Worm (Caenorhabditis elegans) whole organism, L1 larva: ENCODE measurements around the gene Y75B8A.24.

Experiments used
- C04F5.9 ChIP-seq: sonication (generic microtip); optimal IDR thresholded peaks from 2 replicates; lab custom pipeline; 2016; ENCODE audit warnings: missing genetic modification characterization, missing compliant biosample characterization
- C16A3.4 ChIP-seq: fragments of 150-350 bp; optimal IDR thresholded peaks from 2 replicates; lab custom pipeline; 2014; ENCODE audit warnings: missing biosample characterization, missing genetic modification characterization
- alr-1 ChIP-seq: fragments of 200-800 bp; sonication (Bioruptor generic); optimal IDR thresholded peaks from 2 replicates; lab custom pipeline; 2018; ENCODE audit warnings: borderline replicate concordance, mild to moderate bottlenecking, missing genetic modification characterization, missing compliant biosample characterization
- aly-2 ChIP-seq: fragments of 150-350 bp; optimal IDR thresholded peaks from 2 replicates; lab custom pipeline; 2014; ENCODE audit warnings: missing biosample characterization, missing genetic modification characterization
- ama-1 ChIP-seq: fragments of 150-350 bp; optimal IDR thresholded peaks from 2 replicates; lab custom pipeline; 2014
- ceh-63 ChIP-seq: fragments of 200-800 bp; sonication (Bioruptor generic); optimal IDR thresholded peaks from 2 replicates; lab custom pipeline; 2018; ENCODE audit warnings: mild to moderate bottlenecking, missing genetic modification characterization, missing compliant biosample characterization
- ceh-8 ChIP-seq: fragments of 200-800 bp; sonication (Bioruptor generic); optimal IDR thresholded peaks from 2 replicates; lab custom pipeline; 2018; ENCODE audit warnings: mild to moderate bottlenecking, missing genetic modification characterization, moderate library complexity, missing compliant biosample characterization
- ceh-82 ChIP-seq, 3 experiments: fragments of 150-350 bp in 1 of 3; sonication (generic microtip) in 2 of 3; optimal IDR thresholded peaks; 2 replicates each; lab custom pipeline; 2014 to 2017; ENCODE audit warnings: missing biosample characterization in 3 of 3, missing genetic modification characterization in 3 of 3
- ceh-90 ChIP-seq: sonication (generic microtip); optimal IDR thresholded peaks from 2 replicates; lab custom pipeline; 2016; ENCODE audit warnings: missing genetic modification characterization, missing compliant biosample characterization
- dpl-1 ChIP-seq, 3 experiments: fragments of 150-350 bp in 2 of 3; sonication (generic microtip) in 1 of 3; optimal IDR thresholded peaks; 2 replicates each; lab custom pipeline; 2014 to 2017; ENCODE audit warnings: missing biosample characterization in 3 of 3, missing genetic modification characterization in 3 of 3, missing genetic modification reagents in 3 of 3
- dsc-1 ChIP-seq: sonication (generic microtip); optimal IDR thresholded peaks from 2 replicates; lab custom pipeline; 2016; ENCODE audit warnings: mild to moderate bottlenecking, missing genetic modification characterization, missing compliant biosample characterization
- efl-1 ChIP-seq, 4 experiments: fragments of 150-350 bp; optimal IDR thresholded peaks in 3 of 4; peaks in 1 of 4; 1 replicate in 1 of 4; 2 replicates in 3 of 4; lab custom pipeline; 2014; ENCODE audit warnings: missing biosample characterization in 2 of 4, missing genetic modification characterization in 2 of 4, missing genetic modification reagents in 2 of 4
- efl-3 ChIP-seq: fragments of 200-800 bp; sonication (Bioruptor generic); optimal IDR thresholded peaks from 2 replicates; lab custom pipeline; 2018; ENCODE audit warnings: mild to moderate bottlenecking, missing genetic modification characterization, missing compliant biosample characterization
- egl-27 ChIP-seq, 2 experiments: fragments of 150-350 bp in 1 of 2; sonication (generic microtip); optimal IDR thresholded peaks; 3 replicates each; lab custom pipeline; 2017 to 2018; ENCODE audit warnings: missing biosample characterization in 2 of 2, missing genetic modification characterization in 2 of 2, missing genetic modification reagents in 2 of 2
- elt-2 ChIP-seq: sonication (generic microtip); optimal IDR thresholded peaks from 2 replicates; lab custom pipeline; 2016; ENCODE audit warnings: missing genetic modification characterization, mild to moderate bottlenecking, inconsistent platforms, missing compliant biosample characterization, missing genetic modification reagents
- elt-3 ChIP-seq, 6 experiments: fragments of 150-350 bp in 1 of 6; sonication (generic microtip); optimal IDR thresholded peaks; 2 replicates each; lab custom pipeline; 2017 to 2018; ENCODE audit warnings: missing biosample characterization in 6 of 6, missing genetic modification characterization in 6 of 6, inconsistent platforms in 1 of 6
- ets-5 ChIP-seq: fragments of 200-800 bp; sonication (Bioruptor generic); IDR thresholded peaks from 2 replicates; pipeline ENCODE4 v1.3.6; 2022; ENCODE audit warnings: missing genetic modification characterization, missing compliant biosample characterization
- fkh-10 ChIP-seq: sonication (generic microtip); optimal IDR thresholded peaks from 2 replicates; lab custom pipeline; 2017; ENCODE audit warnings: missing biosample characterization, missing genetic modification reagents, missing genetic modification characterization
- fkh-8 ChIP-seq: sonication (generic microtip); optimal IDR thresholded peaks from 2 replicates; lab custom pipeline; 2016; ENCODE audit warnings: mild to moderate bottlenecking, missing genetic modification characterization, missing compliant biosample characterization
- fos-1 ChIP-seq: fragments of 150-350 bp; optimal IDR thresholded peaks from 2 replicates; lab custom pipeline; 2014; ENCODE audit warnings: missing biosample characterization, missing genetic modification characterization
- hlh-17 ChIP-seq: fragments of 200-800 bp; sonication (Bioruptor generic); optimal IDR thresholded peaks from 2 replicates; lab custom pipeline; 2018; ENCODE audit warnings: missing genetic modification characterization, mild to moderate bottlenecking, missing compliant biosample characterization, moderate library complexity, borderline replicate concordance
- hlh-4 ChIP-seq: sonication (generic microtip); optimal IDR thresholded peaks from 2 replicates; lab custom pipeline; 2016; ENCODE audit warnings: mild to moderate bottlenecking, missing genetic modification characterization, missing compliant biosample characterization
- irx-1 ChIP-seq: sonication (generic microtip); optimal IDR thresholded peaks from 2 replicates; lab custom pipeline; 2016; ENCODE audit warnings: missing genetic modification characterization, missing compliant biosample characterization
- isw-1 ChIP-seq: fragments of 200-800 bp; sonication (Bioruptor generic); IDR thresholded peaks from 2 replicates; pipeline ENCODE4 v1.3.6; 2022; ENCODE audit warnings: missing genetic modification characterization, missing compliant biosample characterization
- jun-1 ChIP-seq: fragments of 150-350 bp; optimal IDR thresholded peaks from 2 replicates; lab custom pipeline; 2014; ENCODE audit warnings: missing biosample characterization, missing genetic modification reagents, missing genetic modification characterization
- lin-14 ChIP-seq: fragments of 200-800 bp; sonication (Bioruptor generic); optimal IDR thresholded peaks from 2 replicates; lab custom pipeline; 2018; ENCODE audit warnings: mild to moderate bottlenecking, missing genetic modification characterization, moderate library complexity, missing compliant biosample characterization
- lin-15B ChIP-seq: fragments of 150-350 bp; sonication (generic microtip); optimal IDR thresholded peaks from 3 replicates; lab custom pipeline; 2014; ENCODE audit warnings: missing biosample characterization, missing genetic modification characterization
- lsy-2 ChIP-seq, 2 experiments: fragments of 150-350 bp; optimal IDR thresholded peaks; 2 replicates each; lab custom pipeline; 2014; ENCODE audit warnings: missing biosample characterization in 2 of 2, missing genetic modification characterization in 2 of 2
- mab-9 ChIP-seq: fragments of 200-800 bp; sonication (Bioruptor generic); IDR thresholded peaks from 2 replicates; pipeline ENCODE4 v1.3.6; 2022; ENCODE audit warnings: missing genetic modification reagents, missing genetic modification characterization, missing compliant biosample characterization
- mdl-1 ChIP-seq, 2 experiments: fragments of 150-350 bp; optimal IDR thresholded peaks; 2 replicates each; lab custom pipeline; 2014 to 2017; ENCODE audit warnings: missing biosample characterization in 2 of 2, missing genetic modification characterization in 2 of 2, inconsistent platforms in 1 of 2
- mef-2 ChIP-seq: fragments of 150-350 bp; optimal IDR thresholded peaks from 2 replicates; lab custom pipeline; 2014; ENCODE audit warnings: missing biosample characterization, missing genetic modification characterization
- mep-1 ChIP-seq: fragments of 150-350 bp; optimal IDR thresholded peaks from 2 replicates; lab custom pipeline; 2014; ENCODE audit warnings: missing biosample characterization, missing genetic modification characterization
- nhr-12 ChIP-seq: sonication (generic microtip); optimal IDR thresholded peaks from 2 replicates; lab custom pipeline; 2017; ENCODE audit warnings: missing biosample characterization, missing genetic modification characterization
- nhr-47 ChIP-seq: sonication (generic microtip); optimal IDR thresholded peaks from 2 replicates; lab custom pipeline; 2016; ENCODE audit warnings: mild to moderate bottlenecking, missing genetic modification characterization, moderate library complexity, missing compliant biosample characterization
- nhr-71 ChIP-seq: sonication (generic microtip); optimal IDR thresholded peaks from 2 replicates; lab custom pipeline; 2016; ENCODE audit warnings: mild to moderate bottlenecking, missing genetic modification characterization, moderate library complexity, missing compliant biosample characterization
- nhr-76 ChIP-seq: sonication (generic microtip); optimal IDR thresholded peaks from 2 replicates; lab custom pipeline; 2017; ENCODE audit warnings: missing biosample characterization, missing genetic modification characterization
- nhr-77 ChIP-seq: fragments of 150-350 bp; optimal IDR thresholded peaks from 2 replicates; lab custom pipeline; 2014; ENCODE audit warnings: missing biosample characterization, missing genetic modification characterization
- nhr-84 ChIP-seq: sonication (generic microtip); optimal IDR thresholded peaks from 2 replicates; lab custom pipeline; 2017; ENCODE audit warnings: missing biosample characterization, missing genetic modification characterization
- pag-3 ChIP-seq: sonication (generic microtip); optimal IDR thresholded peaks from 2 replicates; lab custom pipeline; 2017; ENCODE audit warnings: missing genetic modification characterization, mild to moderate bottlenecking, missing compliant biosample characterization, antibody characterized with exemption, borderline replicate concordance; ENCODE audit not compliant: insufficient read depth
- pqm-1 ChIP-seq: sonication (generic microtip); optimal IDR thresholded peaks from 3 replicates; lab custom pipeline; 2017; ENCODE audit warnings: missing biosample characterization, missing genetic modification characterization
- skn-1 ChIP-seq: fragments of 150-350 bp; optimal IDR thresholded peaks from 2 replicates; lab custom pipeline; 2014; ENCODE audit warnings: missing biosample characterization, missing genetic modification characterization
- sox-4 ChIP-seq: sonication (generic microtip); optimal IDR thresholded peaks from 2 replicates; lab custom pipeline; 2016; ENCODE audit warnings: missing genetic modification characterization, missing compliant biosample characterization
- sptf-1 ChIP-seq: fragments of 150-350 bp; optimal IDR thresholded peaks from 2 replicates; lab custom pipeline; 2014; ENCODE audit warnings: missing biosample characterization, missing genetic modification characterization
- swsn-7 ChIP-seq: sonication (generic microtip); optimal IDR thresholded peaks from 2 replicates; lab custom pipeline; 2016; ENCODE audit warnings: missing genetic modification characterization, missing compliant biosample characterization
- tbx-2 ChIP-seq: sonication (generic microtip); optimal IDR thresholded peaks from 2 replicates; lab custom pipeline; 2016; ENCODE audit warnings: missing genetic modification characterization, missing compliant biosample characterization
- unc-130 ChIP-seq: fragments of 150-350 bp; optimal IDR thresholded peaks from 2 replicates; lab custom pipeline; 2017; ENCODE audit warnings: missing biosample characterization, missing genetic modification characterization, inconsistent platforms
- unc-86 ChIP-seq: sonication (generic microtip); optimal IDR thresholded peaks from 2 replicates; lab custom pipeline; 2016; ENCODE audit warnings: missing genetic modification characterization, missing compliant biosample characterization
- unc-98 ChIP-seq: fragments of 200-800 bp; sonication (Bioruptor generic); IDR thresholded peaks from 2 replicates; pipeline ENCODE4 v1.3.6; 2022; ENCODE audit warnings: missing genetic modification characterization, missing compliant biosample characterization
- vab-15 ChIP-seq: sonication (generic microtip); optimal IDR thresholded peaks from 2 replicates; lab custom pipeline; 2017; ENCODE audit warnings: missing genotype, mild to moderate bottlenecking, missing genetic modification characterization, missing compliant biosample characterization
- xbp-1 ChIP-seq: sonication (generic microtip); optimal IDR thresholded peaks from 2 replicates; lab custom pipeline; 2016; ENCODE audit warnings: missing genetic modification characterization, missing compliant biosample characterization
- zag-1 ChIP-seq: fragments of 150-350 bp; optimal IDR thresholded peaks from 2 replicates; lab custom pipeline; 2014; ENCODE audit warnings: missing biosample characterization, missing genetic modification characterization
- ztf-4 ChIP-seq: fragments of 150-350 bp; optimal IDR thresholded peaks from 2 replicates; lab custom pipeline; 2014; ENCODE audit warnings: missing biosample characterization, missing genetic modification characterization

The Y75B8A.24 gene

ce11 chrIII:12273598-12274090 is at the start of gene Y75B8A.24, which contains the start of gene Y75B8A.25:
Gene Y75B8A.24 (minus strand): TSS chrIII:12273752.
Gene Y75B8A.25 (plus strand): TSS chrIII:12274040.
- no peak for TF ChIP-seq ama-1 (lab: Kevin White, UChicago)
- TF ChIP-seq lsy-2 (tag; optimal IDR thresholded peaks at IDR 0.05; lab: Kevin White, UChicago), result peak; percentile 79 to 88
- peak; percentile 87 to 90 for TF ChIP-seq efl-1 (optimal IDR thresholded peaks at IDR 0.05; lab: Kevin White, UChicago)
- peak; percentile 85 to 98 for TF ChIP-seq efl-1 (GFP tag; optimal IDR thresholded peaks at IDR 0.05 in 1 of 2; lab: Kevin White, UChicago)
- TF ChIP-seq unc-86 (tag; lab: Kevin White, UChicago), result peak; percentile 76
- TF ChIP-seq nhr-76 (tag; lab: Kevin White, UChicago), result no peak
- no peak for TF ChIP-seq mef-2 (tag; lab: Kevin White, UChicago)
- no peak for TF ChIP-seq sptf-1 (tag; lab: Kevin White, UChicago)
- TF ChIP-seq mep-1 (tag; lab: Kevin White, UChicago), result peak; percentile 87
- TF ChIP-seq ceh-8 (GFP tag; lab: Kevin White, UChicago), result peak; percentile 43
- no peak for TF ChIP-seq fkh-10 (GFP tag; lab: Kevin White, UChicago)
- peak; percentile 92 for TF ChIP-seq dsc-1 (tag; lab: Kevin White, UChicago)
- peak; percentile 93 for TF ChIP-seq tbx-2 (tag; lab: Kevin White, UChicago)
- TF ChIP-seq sox-4 (tag; lab: Kevin White, UChicago), result peak; percentile 92
- no peak for TF ChIP-seq vab-15
- TF ChIP-seq elt-3 (tag; optimal IDR thresholded peaks at IDR 0.05; lab: Kevin White, UChicago), result peak in 1 of 6 experiments; percentile 55
- peak; percentile 92 for TF ChIP-seq nhr-71 (tag; lab: Kevin White, UChicago)
- peak; percentile 36 for TF ChIP-seq hlh-4 (tag; lab: Kevin White, UChicago)
- TF ChIP-seq ceh-63 (GFP tag; lab: Kevin White, UChicago), result no peak
- peak; percentile 21 for TF ChIP-seq C16A3.4 (tag; lab: Kevin White, UChicago)
- TF ChIP-seq ets-5, result no peak
- TF ChIP-seq swsn-7 (tag; lab: Kevin White, UChicago), result peak; percentile 89
- no peak for TF ChIP-seq nhr-84
- TF ChIP-seq unc-130 (tag; lab: Kevin White, UChicago), result no peak
- TF ChIP-seq nhr-47, result peak; percentile 95
- peak; percentile 69 for TF ChIP-seq elt-2 (tag; lab: Kevin White, UChicago)
- TF ChIP-seq ztf-4 (tag; lab: Kevin White, UChicago), result no peak
- TF ChIP-seq pag-3 (tag; lab: Kevin White, UChicago), result no peak
- peak; percentile 65 for TF ChIP-seq efl-3
- no peak for TF ChIP-seq lin-14 (GFP tag; lab: Kevin White, UChicago)
- peak; percentile 81 for TF ChIP-seq unc-98 (GFP tag; lab: Robert Waterston, UW)
- no peak for TF ChIP-seq nhr-12 (tag; lab: Kevin White, UChicago)
- peak; percentile 95 for TF ChIP-seq ceh-90 (tag; lab: Kevin White, UChicago)
- peak; percentile 76 to 84 (median 83) for TF ChIP-seq dpl-1 (GFP tag; optimal IDR thresholded peaks at IDR 0.05; lab: Kevin White, UChicago)
- peak; percentile 96 for TF ChIP-seq irx-1 (tag; lab: Kevin White, UChicago)
- peak; percentile 78 for TF ChIP-seq fkh-8 (tag; lab: Kevin White, UChicago)
- peak; percentile 81 for TF ChIP-seq aly-2 (tag; lab: Kevin White, UChicago)
- TF ChIP-seq alr-1 (tag; lab: Kevin White, UChicago), result no peak
- peak in 1 of 2 experiments; percentile 34 for TF ChIP-seq mdl-1 (tag; optimal IDR thresholded peaks at IDR 0.05; lab: Kevin White, UChicago)
- peak; percentile 66 for TF ChIP-seq jun-1 (tag; lab: Kevin White, UChicago)
- no peak for TF ChIP-seq hlh-17 (GFP tag; lab: Kevin White, UChicago)
- TF ChIP-seq pqm-1, result no peak
- no peak for TF ChIP-seq zag-1 (tag; lab: Kevin White, UChicago)
- peak; percentile 88 for TF ChIP-seq xbp-1 (tag; lab: Kevin White, UChicago)
- TF ChIP-seq egl-27 (tag; optimal IDR thresholded peaks at IDR 0.05; lab: Kevin White, UChicago), result no peak
- peak; percentile 26 for TF ChIP-seq fos-1 (tag; lab: Kevin White, UChicago)
- peak; percentile 89 for TF ChIP-seq C04F5.9 (tag; lab: Kevin White, UChicago)
- peak; percentile 27 for TF ChIP-seq nhr-77 (tag; lab: Kevin White, UChicago)
- peak; percentile 64 for TF ChIP-seq skn-1
- TF ChIP-seq lin-15B (tag; lab: Kevin White, UChicago), result peak; percentile 75
- peak; percentile 86 for TF ChIP-seq mab-9 (GFP tag; lab: Robert Waterston, UW)
- TF ChIP-seq ceh-82 (tag; optimal IDR thresholded peaks at IDR 0.05; lab: Kevin White, UChicago), result peak; percentile 54 to 73 (median 72)
- TF ChIP-seq isw-1, result peak; percentile 81
